Worm (Caenorhabditis elegans): Measurements from ENCODE around the gene T26E4.2.
"Not testable (repeated sequence)": the region's sequence is repeated elsewhere in the genome, so short reads cannot be mapped to it uniquely, and the experiment has no call there.

Gene T26E4.2

DNA sequence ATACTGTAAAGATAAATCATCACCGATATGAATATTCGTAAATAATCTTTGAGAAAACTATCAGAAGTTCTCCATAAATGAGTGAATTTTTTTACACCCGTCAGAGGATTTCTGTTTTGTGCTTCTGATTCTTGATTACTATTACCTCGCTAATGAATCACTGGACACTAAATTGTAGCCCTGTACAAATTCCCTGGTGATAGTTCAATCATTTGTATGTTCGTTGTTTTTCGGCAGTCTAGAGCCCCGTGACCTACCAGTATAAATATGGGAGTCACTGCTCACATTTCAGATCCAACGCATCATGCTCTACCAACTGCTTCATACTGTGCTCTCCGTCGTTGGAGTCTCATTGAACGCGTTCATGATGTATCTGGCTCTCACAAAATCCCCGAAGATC, 21.9 kb downstream of the T26E4.2 start, which contains the start of gene srd-27:
Gene srd-27 (plus strand): TSS at position 301 of the 400 bp plus-strand sequence.
- not testable (repeated sequence) for TF ChIP-seq ceh-28, pha-4, nhr-25 (tag; optimal IDR thresholded peaks at IDR 0.05)

DNA sequence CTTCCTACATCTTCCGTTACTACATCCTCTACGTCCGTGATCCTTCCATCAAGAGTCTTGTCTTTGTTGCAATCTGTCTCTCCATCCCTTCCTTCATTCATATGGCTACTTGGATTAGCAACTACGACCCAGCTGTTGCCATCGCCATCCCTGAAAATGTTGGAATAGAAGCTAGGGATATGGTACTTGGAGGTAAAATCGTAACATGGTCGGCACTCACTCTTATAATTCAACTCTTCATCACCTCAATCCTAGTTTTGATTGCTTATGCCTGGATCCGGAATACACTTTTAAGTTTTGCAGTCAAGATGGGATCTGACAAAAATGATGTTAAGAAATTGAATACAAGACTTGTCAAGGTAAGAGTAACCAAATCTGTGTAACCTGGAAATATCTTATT, 22.6 kb downstream of the T26E4.2 start, which contains the start of gene T26E4.18:
Gene T26E4.18 (minus strand): TSS at position 101 of the 400 bp plus-strand sequence.
- TF ChIP-seq ZK546.5, egl-5, hmg-11 (tag; optimal IDR thresholded peaks at IDR 0.05): not testable (repeated sequence)

ce11 chrV:15807420-15807819, 26.2 kb downstream of the T26E4.2 start, which contains the start of gene srsx-38:
TSS of gene srsx-38 (minus strand) at chrV:15807520.
- not testable (repeated sequence) for TF ChIP-seq zag-1, pha-4, ceh-82 (tag; optimal IDR thresholded peaks at IDR 0.05)

ce11 chrV:15809543-15809942, 28.4 kb downstream of the T26E4.2 start, which contains the start of gene srsx-36:
TSS of gene srsx-36 (minus strand) at chrV:15809643.
- TF ChIP-seq unc-39 (tag; optimal IDR thresholded peaks at IDR 0.05) (no peak), fkh-2 (tag; optimal IDR thresholded peaks at IDR 0.05) (no peak), nhr-28 (tag; optimal IDR thresholded peaks at IDR 0.05) (no peak), ceh-16 (tag; optimal IDR thresholded peaks at IDR 0.05) (no peak), ama-1 (optimal IDR thresholded peaks at IDR 0.05) (no peak), nhr-77 (tag; optimal IDR thresholded peaks at IDR 0.05) (no peak), ZK546.5 (tag; optimal IDR thresholded peaks at IDR 0.05) (no peak), zag-1 (tag; optimal IDR thresholded peaks at IDR 0.05) (no peak), sea-2 (GFP tag; optimal IDR thresholded peaks at IDR 0.05) (no peak), pha-4 (tag; optimal IDR thresholded peaks at IDR 0.05) (no peak)

DNA sequence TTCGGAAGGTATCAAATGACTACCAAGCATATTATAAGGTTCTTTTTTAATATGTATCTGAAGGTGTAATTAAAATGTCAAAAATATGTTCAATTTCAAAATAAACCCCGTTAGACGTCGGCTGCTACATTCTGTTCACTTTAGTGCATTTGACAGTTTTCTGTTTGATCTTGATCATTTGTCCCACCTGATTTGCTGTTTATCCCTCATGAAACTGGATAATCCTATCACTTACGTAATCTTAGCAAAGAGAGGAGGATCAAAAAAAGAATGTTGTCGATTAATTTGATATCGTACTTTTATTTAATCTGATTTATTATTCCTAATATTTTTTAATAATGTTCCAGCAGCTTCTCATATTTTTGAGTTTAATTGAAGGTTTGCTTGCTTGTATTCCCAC, 29.3 kb downstream of the T26E4.2 start, which contains the start of gene F54B8.1:
Gene F54B8.1 (plus strand): TSS at position 301 of the 400 bp plus-strand sequence.
- TF ChIP-seq nhr-23 (tag; optimal IDR thresholded peaks at IDR 0.05) (no peak), fkh-10 (GFP tag; optimal IDR thresholded peaks at IDR 0.05) (no peak), ceh-16 (tag; optimal IDR thresholded peaks at IDR 0.05) (no peak), snpc-4 (tag; optimal IDR thresholded peaks at IDR 0.05) (no peak), R02D3.7 (tag; optimal IDR thresholded peaks at IDR 0.05) (no peak), pqm-1 (tag; optimal IDR thresholded peaks at IDR 0.05) (no peak), nhr-12 (tag; optimal IDR thresholded peaks at IDR 0.05) (no peak), aly-2 (tag; optimal IDR thresholded peaks at IDR 0.05) (no peak)

ce11 chrV:15811982-15812381, 30.8 kb downstream of the T26E4.2 start, which contains the start of gene nhr-282:
TSS of gene nhr-282 (plus strand) at chrV:15812282.
- not testable (repeated sequence) for TF ChIP-seq fos-1, snpc-4, nhr-237 (tag; optimal IDR thresholded peaks at IDR 0.05)

ce11 chrV:15815962-15816432, 34.8 kb downstream of the T26E4.2 start, which contains the start of the genes fbxa-69 and F54B8.4:
TSS of gene fbxa-69 (minus strand) at chrV:15815971.
TSS of gene F54B8.4 (plus strand) at chrV:15816382.
- no peak for TF ChIP-seq daf-12 (tag; optimal IDR thresholded peaks at IDR 0.05)

- TF ChIP-seq egl-5 (tag; optimal IDR thresholded peaks at IDR 0.05) (no peak), nhr-77 (tag; optimal IDR thresholded peaks at IDR 0.05) (no peak), nhr-11 (tag; optimal IDR thresholded peaks at IDR 0.05) (no peak), unc-62 (GFP tag; optimal IDR thresholded peaks at IDR 0.05) (no peak), jun-1 (tag; optimal IDR thresholded peaks at IDR 0.05) (no peak), nhr-76 (tag; optimal IDR thresholded peaks at IDR 0.05) (no peak), nhr-67 (tag; optimal IDR thresholded peaks at IDR 0.05) (no peak), fos-1 (tag; optimal IDR thresholded peaks at IDR 0.05) (no peak), egl-27 (tag; optimal IDR thresholded peaks at IDR 0.05) (no peak), nfya-1 (tag; optimal IDR thresholded peaks at IDR 0.05; ENCODE audit: insufficient read depth) (no peak)
Measured at ce11 chrV:15817746-15818145, 36.6 kb downstream of the T26E4.2 start, which contains the start of gene abf-3. TSS of gene abf-3 (minus strand) at chrV:15817846.
